1 fruit fly cellular context compared by ENCODE assay signal in genomic region chr3R:11777058-11777457, dm6.
TF ChIP-seq lines count a peak whose summit lies in the region.

No protein-coding gene starts in this region.

TF ChIP-seq in whole organism, embryonic, 481 proteins besides CTCF, POLR2A, EP300 and RAD21 (continued from another document):
- TF ChIP-seq ro (GFP tag; IDR thresholded peaks at IDR 0.05; lab: Robert Waterston, UW) = no peak
- no peak for TF ChIP-seq CG6765 (GFP tag; optimal IDR thresholded peaks at IDR 0.05; lab: Kevin White, UChicago)
- no peak for TF ChIP-seq CG1233 (GFP tag; optimal IDR thresholded peaks at IDR 0.05; lab: Kevin White, UChicago)
- no peak for TF ChIP-seq cas (GFP tag; IDR thresholded peaks at IDR 0.05; lab: Robert Waterston, UW)
- no peak for TF ChIP-seq H2.0 (GFP tag; IDR thresholded peaks at IDR 0.05; lab: Robert Waterston, UW)
- TF ChIP-seq CG10543 (GFP tag; optimal IDR thresholded peaks at IDR 0.05; lab: Kevin White, UChicago) = no peak
- TF ChIP-seq NK7.1 (GFP tag; optimal IDR thresholded peaks at IDR 0.05; lab: Kevin White, UChicago) = no peak
- TF ChIP-seq nau (GFP tag; optimal IDR thresholded peaks at IDR 0.05; lab: Kevin White, UChicago) = no peak
- no peak for TF ChIP-seq dm (GFP tag; optimal IDR thresholded peaks at IDR 0.05; lab: Kevin White, UChicago)
- 0 out of 3 replicates have a peak, but pooled peaks have one; percentile 41 for TF ChIP-seq ken (GFP tag; IDR thresholded peaks at IDR 0.05; lab: Robert Waterston, UW)
- TF ChIP-seq CG4328 (GFP tag; optimal IDR thresholded peaks at IDR 0.05; lab: Kevin White, UChicago) = no peak
- TF ChIP-seq CG10274 (GFP tag; optimal IDR thresholded peaks at IDR 0.05; lab: Kevin White, UChicago) = peak; percentile 90
- no peak for TF ChIP-seq en (GFP tag; optimal IDR thresholded peaks at IDR 0.05; lab: Kevin White, UChicago)
- TF ChIP-seq Dad (GFP tag; optimal IDR thresholded peaks at IDR 0.05; lab: Kevin White, UChicago) = no peak
- TF ChIP-seq Poxn (GFP tag; IDR thresholded peaks at IDR 0.05; lab: Robert Waterston, UW) = no peak
- no peak for TF ChIP-seq CG13424 (tag; optimal IDR thresholded peaks at IDR 0.05; lab: Kevin White, UChicago)
- no peak for TF ChIP-seq CG6272 (GFP tag; IDR thresholded peaks at IDR 0.05; lab: Robert Waterston, UW)
- no peak for TF ChIP-seq pzg (GFP tag; optimal IDR thresholded peaks at IDR 0.05; lab: Kevin White, UChicago)
- TF ChIP-seq tna (GFP tag; IDR thresholded peaks at IDR 0.05; lab: Robert Waterston, UW; ENCODE audit: partially characterized antibody) = no peak
- TF ChIP-seq ATbp (GFP tag; optimal IDR thresholded peaks at IDR 0.05; lab: Kevin White, UChicago) = no peak
- peak; percentile 68 for TF ChIP-seq abd-A (tag; optimal IDR thresholded peaks at IDR 0.05; lab: Kevin White, UChicago)
- peak; percentile 55 for TF ChIP-seq chm (GFP tag; IDR thresholded peaks at IDR 0.05; lab: Robert Waterston, UW)
- no peak for TF ChIP-seq Dref (GFP tag; IDR thresholded peaks at IDR 0.05; lab: Robert Waterston, UW)
- peak; percentile 6 for TF ChIP-seq CG2120 (GFP tag; optimal IDR thresholded peaks at IDR 0.05; lab: Kevin White, UChicago)
- no peak for TF ChIP-seq gro (GFP tag; optimal IDR thresholded peaks at IDR 0.05; lab: Kevin White, UChicago)
- TF ChIP-seq CG11696 (GFP tag; IDR thresholded peaks at IDR 0.05; lab: Robert Waterston, UW) = no peak
- no peak for TF ChIP-seq her (GFP tag; optimal IDR thresholded peaks at IDR 0.05; lab: Kevin White, UChicago)
- TF ChIP-seq Oli (tag; optimal IDR thresholded peaks at IDR 0.05; lab: Kevin White, UChicago) = no peak
- TF ChIP-seq CG17361 (GFP tag; IDR thresholded peaks at IDR 0.05; lab: Robert Waterston, UW) = no peak
- no peak for TF ChIP-seq cad (GFP tag; optimal IDR thresholded peaks at IDR 0.05; lab: Kevin White, UChicago)
- no peak for TF ChIP-seq seq (GFP tag; IDR thresholded peaks at IDR 0.05; lab: Robert Waterston, UW)
- no peak for TF ChIP-seq da (GFP tag; optimal IDR thresholded peaks at IDR 0.05; lab: Kevin White, UChicago)
- no peak for TF ChIP-seq CG8478 (optimal IDR thresholded peaks at IDR 0.05; lab: Kevin White, UChicago)
- TF ChIP-seq Dbx (GFP tag; IDR thresholded peaks at IDR 0.05; lab: Robert Waterston, UW) = no peak
- TF ChIP-seq CG17186 (GFP tag; optimal IDR thresholded peaks at IDR 0.05; lab: Kevin White, UChicago) = no peak
- TF ChIP-seq dmrt99B (tag; optimal IDR thresholded peaks at IDR 0.05; lab: Kevin White, UChicago) = no peak
- no peak for TF ChIP-seq tgo (GFP tag; IDR thresholded peaks at IDR 0.05; lab: Robert Waterston, UW)
- TF ChIP-seq sqz (GFP tag; optimal IDR thresholded peaks at IDR 0.05; lab: Kevin White, UChicago) = no peak
- no peak for TF ChIP-seq gsb-n (tag; optimal IDR thresholded peaks at IDR 0.05; lab: Kevin White, UChicago)
- TF ChIP-seq Bdp1 (GFP tag; optimal IDR thresholded peaks at IDR 0.05; lab: Kevin White, UChicago) = no peak
- no peak for TF ChIP-seq grau (tag; optimal IDR thresholded peaks at IDR 0.05; lab: Kevin White, UChicago)
- TF ChIP-seq insv (GFP tag; optimal IDR thresholded peaks at IDR 0.05; lab: Kevin White, UChicago) = no peak
- peak; percentile 69 for TF ChIP-seq D19A (tag; optimal IDR thresholded peaks at IDR 0.05; lab: Kevin White, UChicago)
- TF ChIP-seq nmo (GFP tag; optimal IDR thresholded peaks at IDR 0.05; lab: Kevin White, UChicago) = no peak
- no peak for TF ChIP-seq Bgb (GFP tag; IDR thresholded peaks at IDR 0.05; lab: Robert Waterston, UW; ENCODE audit: partially characterized antibody)
- TF ChIP-seq chif (GFP tag; optimal IDR thresholded peaks at IDR 0.05; lab: Kevin White, UChicago) = no peak
- no peak for TF ChIP-seq CG12942 (GFP tag; optimal IDR thresholded peaks at IDR 0.05; lab: Kevin White, UChicago)
- no peak for TF ChIP-seq kay (GFP tag; optimal IDR thresholded peaks at IDR 0.05; lab: Kevin White, UChicago)
- peak; percentile 91 for TF ChIP-seq crol (GFP tag; IDR thresholded peaks at IDR 0.05; lab: Robert Waterston, UW)
- no peak for TF ChIP-seq sd (tag; optimal IDR thresholded peaks at IDR 0.05; lab: Kevin White, UChicago)
- peak; percentile 8 for TF ChIP-seq CG17359 (tag; optimal IDR thresholded peaks at IDR 0.05; lab: Kevin White, UChicago)
- TF ChIP-seq CG2129 (GFP tag; IDR thresholded peaks at IDR 0.05; lab: Robert Waterston, UW; ENCODE audit: partially characterized antibody) = no peak
- TF ChIP-seq oc (tag; optimal IDR thresholded peaks at IDR 0.05; lab: Kevin White, UChicago) = no peak
- TF ChIP-seq Mes4 (GFP tag; optimal IDR thresholded peaks at IDR 0.05; lab: Kevin White, UChicago) = no peak
- no peak for TF ChIP-seq exex (tag; optimal IDR thresholded peaks at IDR 0.05; lab: Kevin White, UChicago)
- TF ChIP-seq CG3995 (GFP tag; optimal IDR thresholded peaks at IDR 0.05; lab: Kevin White, UChicago) = no peak
- no peak for TF ChIP-seq CG7357 (GFP tag; IDR thresholded peaks at IDR 0.05; lab: Robert Waterston, UW)
- TF ChIP-seq schlank (tag; optimal IDR thresholded peaks at IDR 0.05; lab: Kevin White, UChicago) = no peak
- no peak for TF ChIP-seq CG8089 (GFP tag; optimal IDR thresholded peaks at IDR 0.05; lab: Kevin White, UChicago)
- TF ChIP-seq CG4404 (GFP tag; IDR thresholded peaks at IDR 0.05; lab: Robert Waterston, UW) = no peak
- peak; percentile 82 for TF ChIP-seq twi (tag; optimal IDR thresholded peaks at IDR 0.05; lab: Kevin White, UChicago)
- no peak for TF ChIP-seq CG9609 (GFP tag; optimal IDR thresholded peaks at IDR 0.05; lab: Kevin White, UChicago)
- no peak for TF ChIP-seq CG5953 (GFP tag; IDR thresholded peaks at IDR 0.05; lab: Robert Waterston, UW)
- TF ChIP-seq CG4730 (GFP tag; IDR thresholded peaks at IDR 0.05; lab: Robert Waterston, UW) = no peak
- TF ChIP-seq Hmx (GFP tag; optimal IDR thresholded peaks at IDR 0.05; lab: Kevin White, UChicago) = no peak
- TF ChIP-seq CG17829 (tag; optimal IDR thresholded peaks at IDR 0.05; lab: Kevin White, UChicago) = no peak
- no peak for TF ChIP-seq Ptx1 (GFP tag; IDR thresholded peaks at IDR 0.05; lab: Robert Waterston, UW)
- no peak for TF ChIP-seq dimm (GFP tag; IDR thresholded peaks at IDR 0.05; lab: Robert Waterston, UW)
- TF ChIP-seq vnd (GFP tag; IDR thresholded peaks at IDR 0.05; lab: Robert Waterston, UW; ENCODE audit: partially characterized antibody) = no peak
- TF ChIP-seq Sin3A (optimal IDR thresholded peaks at IDR 0.05; lab: Kevin White, UChicago) = no peak
- TF ChIP-seq knrl (GFP tag; IDR thresholded peaks at IDR 0.05; lab: Robert Waterston, UW; ENCODE audit: partially characterized antibody) = no peak
- TF ChIP-seq crp (GFP tag; optimal IDR thresholded peaks at IDR 0.05; lab: Kevin White, UChicago) = no peak
- TF ChIP-seq CG32767 (GFP tag; IDR thresholded peaks at IDR 0.05; lab: Robert Waterston, UW) = peak; percentile 68; the same call in 1 of the 2 replicates
- TF ChIP-seq CrebB (tag; optimal IDR thresholded peaks at IDR 0.05; lab: Kevin White, UChicago) = no peak
- TF ChIP-seq Lim3 (GFP tag; IDR thresholded peaks at IDR 0.05; lab: Robert Waterston, UW) = no peak
- no peak for TF ChIP-seq CG1024 (GFP tag; IDR thresholded peaks at IDR 0.05; lab: Robert Waterston, UW)
- TF ChIP-seq Doc2 (GFP tag; IDR thresholded peaks at IDR 0.05; lab: Robert Waterston, UW) = no peak
- no peak for TF ChIP-seq CG1832 (GFP tag; optimal IDR thresholded peaks at IDR 0.05; lab: Kevin White, UChicago)
- no peak for TF ChIP-seq unc-4 (GFP tag; IDR thresholded peaks at IDR 0.05; lab: Robert Waterston, UW; ENCODE audit: partially characterized antibody)
- no peak for TF ChIP-seq CG9727 (GFP tag; optimal IDR thresholded peaks at IDR 0.05; lab: Kevin White, UChicago)
- TF ChIP-seq gcm (GFP tag; optimal IDR thresholded peaks at IDR 0.05; lab: Kevin White, UChicago) = peak; percentile 15
- peak; percentile 10 for TF ChIP-seq CG12744 (GFP tag; optimal IDR thresholded peaks at IDR 0.05; lab: Kevin White, UChicago)
- peak; percentile 63 for TF ChIP-seq cg (GFP tag; optimal IDR thresholded peaks at IDR 0.05; lab: Kevin White, UChicago)
- no peak for TF ChIP-seq Antp (GFP tag; optimal IDR thresholded peaks at IDR 0.05; lab: Kevin White, UChicago)
- TF ChIP-seq CG15696 (tag; optimal IDR thresholded peaks at IDR 0.05; lab: Kevin White, UChicago) = no peak
- TF ChIP-seq CG6813 (GFP tag; optimal IDR thresholded peaks at IDR 0.05; lab: Kevin White, UChicago) = no peak
- no peak for TF ChIP-seq Ravus (GFP tag; IDR thresholded peaks at IDR 0.05; lab: Robert Waterston, UW)
- no peak for TF ChIP-seq fd64A (GFP tag; optimal IDR thresholded peaks at IDR 0.05; lab: Kevin White, UChicago)
- TF ChIP-seq bowl (GFP tag; IDR thresholded peaks at IDR 0.05; lab: Robert Waterston, UW) = no peak
- TF ChIP-seq CG11247 (GFP tag; IDR thresholded peaks at IDR 0.05; lab: Robert Waterston, UW) = no peak
- no peak for TF ChIP-seq CG17802 (tag; optimal IDR thresholded peaks at IDR 0.05; lab: Kevin White, UChicago)
- no peak for TF ChIP-seq CG8281 (tag; optimal IDR thresholded peaks at IDR 0.05; lab: Kevin White, UChicago)
- TF ChIP-seq Fer2 (tag; optimal IDR thresholded peaks at IDR 0.05; lab: Kevin White, UChicago) = no peak
- no peak for TF ChIP-seq gt (GFP tag; IDR thresholded peaks at IDR 0.05; lab: Robert Waterston, UW)
- no peak for TF ChIP-seq chn (GFP tag; optimal IDR thresholded peaks at IDR 0.05; lab: Kevin White, UChicago)
- no peak for TF ChIP-seq sim (GFP tag; IDR thresholded peaks at IDR 0.05; lab: Robert Waterston, UW)
- TF ChIP-seq Opbp (GFP tag; IDR thresholded peaks at IDR 0.05; lab: Robert Waterston, UW; ENCODE audit: partially characterized antibody) = no peak
- TF ChIP-seq D (optimal IDR thresholded peaks at IDR 0.05; lab: Kevin White, UChicago) = no peak
- no peak for TF ChIP-seq D (GFP tag; optimal IDR thresholded peaks at IDR 0.05; lab: Kevin White, UChicago)
- no peak for TF ChIP-seq CG1792 (GFP tag; optimal IDR thresholded peaks at IDR 0.05; lab: Kevin White, UChicago)
- no peak for TF ChIP-seq stwl (tag; optimal IDR thresholded peaks at IDR 0.05; lab: Kevin White, UChicago)
- no peak for TF ChIP-seq CG8924 (tag; optimal IDR thresholded peaks at IDR 0.05; lab: Kevin White, UChicago)
- no peak for TF ChIP-seq Dip2 (GFP tag; IDR thresholded peaks at IDR 0.05; lab: Robert Waterston, UW)
- peak; percentile 15 for TF ChIP-seq zf30C (GFP tag; optimal IDR thresholded peaks at IDR 0.05; lab: Kevin White, UChicago)
- TF ChIP-seq CG3281 (GFP tag; optimal IDR thresholded peaks at IDR 0.05; lab: Kevin White, UChicago) = no peak
- no peak for TF ChIP-seq so (GFP tag; IDR thresholded peaks at IDR 0.05; lab: Robert Waterston, UW)
- TF ChIP-seq danr (GFP tag; IDR thresholded peaks at IDR 0.05; lab: Robert Waterston, UW) = no peak
- no peak for TF ChIP-seq Spps (tag; optimal IDR thresholded peaks at IDR 0.05; lab: Kevin White, UChicago)
- TF ChIP-seq Ada2b (GFP tag; IDR thresholded peaks at IDR 0.05; lab: Robert Waterston, UW) = no peak
